Fruit fly (Drosophila melanogaster): ENCODE measurements around the gene CG13775.

The CG13775 gene

DNA sequence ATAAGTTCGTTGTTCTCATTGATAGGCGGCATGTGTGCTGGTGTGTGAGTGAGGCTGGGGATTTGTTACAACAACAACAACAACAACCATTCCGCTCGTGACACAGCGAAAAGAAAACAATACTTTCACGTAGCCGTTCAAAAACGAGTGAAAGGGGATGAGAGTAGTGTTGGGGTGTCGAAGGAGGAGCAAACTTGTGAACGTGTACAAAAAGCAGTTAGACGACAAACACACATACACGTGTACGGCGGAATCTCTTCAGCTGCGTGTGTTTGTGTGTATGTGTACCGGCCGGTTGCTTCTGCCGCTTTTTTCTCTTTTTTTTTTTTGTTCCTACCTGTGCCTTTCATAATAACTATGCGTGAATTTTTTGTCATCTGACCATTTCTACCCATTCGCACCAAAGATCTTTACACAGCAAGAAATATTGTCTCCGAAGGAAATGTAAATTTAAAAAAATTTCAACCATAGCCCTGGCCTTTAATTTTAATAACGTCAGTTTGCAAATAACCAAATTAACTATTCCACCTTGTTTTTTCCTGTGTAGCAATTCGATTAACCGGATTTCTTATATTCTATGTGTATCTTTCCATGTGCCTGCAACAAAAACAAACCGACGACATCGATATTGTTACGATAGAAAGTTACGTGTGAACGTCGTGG, 34.5 kb downstream of the CG13775 start (continued):
- TF ChIP-seq CG6276 (GFP tag; optimal IDR thresholded peaks at IDR 0.05) (no peak), CG7368 (GFP tag; optimal IDR thresholded peaks at IDR 0.05) (peak; percentile 71), Sox14 (GFP tag; optimal IDR thresholded peaks at IDR 0.05) (peak; percentile 84), CG34406 (GFP tag; optimal IDR thresholded peaks at IDR 0.05) (peak; percentile 71), spab (GFP tag; optimal IDR thresholded peaks at IDR 0.05) (no peak), OdsH (GFP tag; optimal IDR thresholded peaks at IDR 0.05) (peak; percentile 83), CG4318 (GFP tag; optimal IDR thresholded peaks at IDR 0.05) (peak; percentile 74), Ets21C (GFP tag; optimal IDR thresholded peaks at IDR 0.05) (peak; percentile 69), CG1621 (tag; optimal IDR thresholded peaks at IDR 0.05) (peak; percentile 72), CG8632 (GFP tag; optimal IDR thresholded peaks at IDR 0.05) (peak; percentile 64), CG10669 (GFP tag; optimal IDR thresholded peaks at IDR 0.05) (peak; percentile 80), topi (GFP tag; optimal IDR thresholded peaks at IDR 0.05) (peak; percentile 81), CG8119 (GFP tag; IDR thresholded peaks at IDR 0.05) (no peak; the same call in 2 of the 3 replicates), Blimp-1 (GFP tag; optimal IDR thresholded peaks at IDR 0.05) (peak; percentile 75), Eip78C (GFP tag) (peak; percentile 97), CG11762 (GFP tag; optimal IDR thresholded peaks at IDR 0.05; ENCODE audit: insufficient read depth) (peak; percentile 88), Sox15 (GFP tag; optimal IDR thresholded peaks at IDR 0.05) (peak; percentile 48), vri (GFP tag; optimal IDR thresholded peaks at IDR 0.05) (peak; percentile 66), CG6854 (GFP tag; optimal IDR thresholded peaks at IDR 0.05) (peak; percentile 62), CG6808 (GFP tag; optimal IDR thresholded peaks at IDR 0.05) (peak; percentile 68)

DNA sequence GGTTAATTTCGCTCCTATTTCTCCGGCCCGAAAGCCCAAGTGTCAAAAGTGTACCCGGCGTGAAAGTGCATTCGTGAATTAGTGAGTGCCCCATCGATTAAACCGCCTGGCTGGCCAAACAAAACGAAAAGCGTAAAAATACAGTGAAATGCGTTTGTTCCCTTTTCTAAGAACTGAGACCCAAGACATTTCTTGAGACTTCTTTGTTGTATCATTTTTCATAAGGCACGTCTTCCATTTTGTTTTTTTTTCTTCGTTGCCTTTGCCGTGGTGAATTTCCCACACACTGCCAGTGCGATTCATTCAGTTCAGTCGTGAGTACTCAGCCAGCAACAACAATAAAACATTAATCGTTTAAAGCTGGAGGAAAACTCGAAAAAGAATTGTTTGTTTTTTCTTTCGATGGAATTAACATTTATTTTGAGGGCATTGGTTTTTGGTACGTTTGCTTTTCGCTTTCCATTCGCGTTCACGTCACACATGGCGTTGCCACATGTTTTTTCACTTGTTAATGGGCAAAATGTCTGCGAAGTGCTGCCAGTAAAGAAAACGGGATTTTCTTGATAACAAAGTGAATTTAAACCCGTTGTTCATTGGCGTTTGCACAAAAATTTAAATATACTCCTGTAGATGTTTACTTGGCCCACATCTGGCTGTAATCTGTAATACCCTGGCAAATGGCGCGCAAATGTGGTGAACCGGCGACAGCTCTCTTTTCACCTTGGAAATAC, 35.2 kb downstream of the CG13775 start:
- TF ChIP-seq ss (GFP tag; optimal IDR thresholded peaks at IDR 0.05), result peak in 1 of 2 experiments; percentile 45
- TF ChIP-seq CG31627 (GFP tag; optimal IDR thresholded peaks at IDR 0.05), result no peak
- no peak for TF ChIP-seq CG11902 (GFP tag; optimal IDR thresholded peaks at IDR 0.05)
- TF ChIP-seq fkh (GFP tag; optimal IDR thresholded peaks at IDR 0.05), result peak; percentile 28
- TF ChIP-seq Eip78C (GFP tag), result peak; percentile 69
- no peak for TF ChIP-seq CG32006 (GFP tag; optimal IDR thresholded peaks at IDR 0.05)
- TF ChIP-seq Hr4 (GFP tag; optimal IDR thresholded peaks at IDR 0.05), result no peak
- TF ChIP-seq Blimp-1 (GFP tag; optimal IDR thresholded peaks at IDR 0.05), result no peak
- no peak for TF ChIP-seq CG10631 (GFP tag; optimal IDR thresholded peaks at IDR 0.05)
- no peak for TF ChIP-seq pdm3 (GFP tag; optimal IDR thresholded peaks at IDR 0.05)
- TF ChIP-seq dac (GFP tag; optimal IDR thresholded peaks at IDR 0.05), result no peak
- no peak for TF ChIP-seq CG6854 (GFP tag; optimal IDR thresholded peaks at IDR 0.05)
- peak; percentile 5 for TF ChIP-seq topi (GFP tag; optimal IDR thresholded peaks at IDR 0.05)
- no peak for TF ChIP-seq CG8319 (GFP tag; optimal IDR thresholded peaks at IDR 0.05)
- no peak for TF ChIP-seq CG4318 (GFP tag; optimal IDR thresholded peaks at IDR 0.05)
- peak; percentile 22 for TF ChIP-seq lz (GFP tag; optimal IDR thresholded peaks at IDR 0.05)
- no peak for TF ChIP-seq Ets21C (GFP tag; optimal IDR thresholded peaks at IDR 0.05)
- no peak for TF ChIP-seq CG3032 (tag; optimal IDR thresholded peaks at IDR 0.05)
- no peak for TF ChIP-seq CG34406 (GFP tag; optimal IDR thresholded peaks at IDR 0.05)
- peak; percentile 10 for TF ChIP-seq CG6808 (GFP tag; optimal IDR thresholded peaks at IDR 0.05)
- no peak for TF ChIP-seq Sox15 (GFP tag; optimal IDR thresholded peaks at IDR 0.05)
- no peak for TF ChIP-seq CG16779 (tag; optimal IDR thresholded peaks at IDR 0.05)
- no peak for TF ChIP-seq eg (GFP tag; IDR thresholded peaks at IDR 0.05)
- TF ChIP-seq achi (GFP tag; optimal IDR thresholded peaks at IDR 0.05), result no peak
- no peak for TF ChIP-seq Smox (GFP tag; optimal IDR thresholded peaks at IDR 0.05)
- peak; percentile 4 for TF ChIP-seq CG9139 (GFP tag; optimal IDR thresholded peaks at IDR 0.05)
- peak; percentile 21 for TF ChIP-seq CG6276 (GFP tag; optimal IDR thresholded peaks at IDR 0.05)
- no peak for TF ChIP-seq acj6 (GFP tag; optimal IDR thresholded peaks at IDR 0.05)
- TF ChIP-seq Sox14 (GFP tag; optimal IDR thresholded peaks at IDR 0.05), result peak; percentile 34
- no peak for TF ChIP-seq Eip93F (GFP tag; optimal IDR thresholded peaks at IDR 0.05)
- TF ChIP-seq Lpt (GFP tag; optimal IDR thresholded peaks at IDR 0.05), result no peak
- peak; percentile 26 for TF ChIP-seq esn (GFP tag; optimal IDR thresholded peaks at IDR 0.05)
- TF ChIP-seq Met (GFP tag; optimal IDR thresholded peaks at IDR 0.05), result peak; percentile 41
- TF ChIP-seq net (GFP tag; optimal IDR thresholded peaks at IDR 0.05), result no peak
- TF ChIP-seq Eip75B (GFP tag; optimal IDR thresholded peaks at IDR 0.05), result peak; percentile 26
- peak in 1 of 2 experiments; percentile 13 for TF ChIP-seq salr (GFP tag; optimal IDR thresholded peaks at IDR 0.05)
- no peak for TF ChIP-seq Sox102F (GFP tag; optimal IDR thresholded peaks at IDR 0.05)
- no peak for TF ChIP-seq CG1621 (tag; optimal IDR thresholded peaks at IDR 0.05)
